Worm (Caenorhabditis elegans): ENCODE results near the gene F55G11.8.

Gene F55G11.8

DNA sequence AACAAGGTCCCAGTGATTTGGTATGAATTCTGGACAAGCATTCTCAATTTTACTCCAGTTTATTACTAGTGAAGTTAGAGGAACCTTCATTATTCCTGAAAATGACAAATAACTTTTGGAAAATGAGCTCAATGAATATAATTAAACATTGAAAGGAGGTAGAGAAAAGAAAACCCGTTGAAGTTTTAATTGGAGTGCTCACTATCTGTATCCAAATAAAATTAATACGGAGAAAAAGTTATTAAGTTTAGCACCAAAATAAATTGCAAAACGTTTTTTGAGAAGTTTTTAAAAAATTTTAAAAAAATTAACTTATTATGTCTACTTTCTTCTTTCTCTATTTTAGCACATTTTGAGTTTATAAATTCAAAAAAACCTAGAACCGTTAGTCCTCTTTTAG is 16.1 kb upstream of the F55G11.8 start, which contains the start of gene F55G11.1:
TSS of gene F55G11.1 (minus strand) at position 101 of the 400 bp plus-strand sequence.
- TF ChIP-seq ceh-43 (GFP tag; optimal IDR thresholded peaks at IDR 0.05): no peak
- no peak for TF ChIP-seq sptf-1 (tag; optimal IDR thresholded peaks at IDR 0.05)
- TF ChIP-seq nhr-76 (tag; optimal IDR thresholded peaks at IDR 0.05): no peak
- TF ChIP-seq nhr-28 (tag; optimal IDR thresholded peaks at IDR 0.05): no peak
- TF ChIP-seq ceh-39 (tag; optimal IDR thresholded peaks at IDR 0.05): no peak
- TF ChIP-seq lin-13 (tag; optimal IDR thresholded peaks at IDR 0.05): no peak
- TF ChIP-seq unc-120 (tag; optimal IDR thresholded peaks at IDR 0.05; ENCODE audit: poor library complexity, severe bottlenecking): no peak
- TF ChIP-seq ces-1 (GFP tag; optimal IDR thresholded peaks at IDR 0.05): no peak
- no peak for TF ChIP-seq M03D4.4 (tag; optimal IDR thresholded peaks at IDR 0.05)
- no peak for TF ChIP-seq blmp-1 (tag; optimal IDR thresholded peaks at IDR 0.05)
- no peak for TF ChIP-seq mls-2 (tag; optimal IDR thresholded peaks at IDR 0.05)
- TF ChIP-seq ztf-11 (tag; optimal IDR thresholded peaks at IDR 0.05): no peak
- no peak for TF ChIP-seq lin-32 (GFP tag; optimal IDR thresholded peaks at IDR 0.05)
- no peak for TF ChIP-seq snpc-4 (tag; optimal IDR thresholded peaks at IDR 0.05)
- no peak for TF ChIP-seq nhr-12 (tag; optimal IDR thresholded peaks at IDR 0.05)
- TF ChIP-seq flh-1 (GFP tag; optimal IDR thresholded peaks at IDR 0.05): no peak
- no peak for TF ChIP-seq mab-5 (tag; optimal IDR thresholded peaks at IDR 0.05)
- no peak for TF ChIP-seq lsy-2 (tag; optimal IDR thresholded peaks at IDR 0.05)

DNA sequence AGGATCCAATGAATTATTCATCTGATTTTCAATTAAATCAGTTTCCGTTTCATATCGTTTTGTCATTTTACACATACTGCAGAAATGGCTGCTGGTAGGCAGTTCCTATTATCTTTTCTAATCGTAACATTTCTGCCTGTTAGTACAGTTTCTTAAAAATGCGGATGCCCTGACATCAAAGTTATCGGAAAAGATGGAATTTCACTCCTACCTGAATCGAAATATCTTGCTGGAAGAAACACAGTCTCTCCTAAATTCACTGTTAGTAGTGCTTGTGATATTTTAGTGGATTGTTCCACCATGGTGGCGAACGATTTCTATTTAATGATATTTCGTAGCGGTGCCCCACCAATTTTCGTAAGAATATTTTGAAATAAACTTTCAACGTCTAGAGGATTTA is 14.1 kb upstream of the F55G11.8 start, which contains the start of gene F55G11.10:
TSS of gene F55G11.10 (plus strand) at position 301 of the 400 bp plus-strand sequence.
- no peak for TF ChIP-seq flh-1 (GFP tag; optimal IDR thresholded peaks at IDR 0.05)
- no peak for TF ChIP-seq drap-1 (GFP tag; optimal IDR thresholded peaks at IDR 0.05)
- TF ChIP-seq nhr-28 (tag; optimal IDR thresholded peaks at IDR 0.05): no peak
- TF ChIP-seq blmp-1 (tag; optimal IDR thresholded peaks at IDR 0.05): no peak
- no peak for TF ChIP-seq nhr-76 (tag; optimal IDR thresholded peaks at IDR 0.05)
- TF ChIP-seq elt-3 (tag; optimal IDR thresholded peaks at IDR 0.05): no peak
- TF ChIP-seq zip-8 (tag; optimal IDR thresholded peaks at IDR 0.05): no peak
- TF ChIP-seq nhr-2 (tag; optimal IDR thresholded peaks at IDR 0.05): no peak
- TF ChIP-seq lsy-2 (tag; optimal IDR thresholded peaks at IDR 0.05): no peak
- TF ChIP-seq ceh-83 (GFP tag; optimal IDR thresholded peaks at IDR 0.05): no peak
- no peak for TF ChIP-seq snpc-4 (tag; optimal IDR thresholded peaks at IDR 0.05)
- no peak for TF ChIP-seq ceh-43 (GFP tag; optimal IDR thresholded peaks at IDR 0.05)
- TF ChIP-seq sem-2 (GFP tag; optimal IDR thresholded peaks at IDR 0.05): no peak
- no peak for TF ChIP-seq elt-1 (tag; optimal IDR thresholded peaks at IDR 0.05; ENCODE audit: borderline replicate concordance, insufficient read depth)
- TF ChIP-seq hlh-1 (tag; optimal IDR thresholded peaks at IDR 0.05): no peak

- TF ChIP-seq flh-1 (GFP tag; optimal IDR thresholded peaks at IDR 0.05): no peak
- no peak for TF ChIP-seq ces-1 (GFP tag; optimal IDR thresholded peaks at IDR 0.05)
- TF ChIP-seq unc-39 (tag; optimal IDR thresholded peaks at IDR 0.05): no peak
- no peak for TF ChIP-seq ceh-83 (GFP tag; optimal IDR thresholded peaks at IDR 0.05)
- no peak for TF ChIP-seq lsy-2 (tag; optimal IDR thresholded peaks at IDR 0.05)
- TF ChIP-seq pha-4 (tag; optimal IDR thresholded peaks at IDR 0.05): no peak
- no peak for TF ChIP-seq nhr-2 (tag; optimal IDR thresholded peaks at IDR 0.05)
- TF ChIP-seq lin-32 (GFP tag; optimal IDR thresholded peaks at IDR 0.05): no peak
- TF ChIP-seq sem-2 (GFP tag; optimal IDR thresholded peaks at IDR 0.05): no peak
- TF ChIP-seq bed-3 (GFP tag; optimal IDR thresholded peaks at IDR 0.05): no peak
- no peak for TF ChIP-seq unc-120 (tag; optimal IDR thresholded peaks at IDR 0.05; ENCODE audit: poor library complexity, severe bottlenecking)
Observed at ce11 chrIV:12957730-12958129, 4.9 kb upstream of the F55G11.8 start, which contains the start of gene F55G11.6. F55G11.6 (plus strand) TSS chrIV:12958030.

DNA sequence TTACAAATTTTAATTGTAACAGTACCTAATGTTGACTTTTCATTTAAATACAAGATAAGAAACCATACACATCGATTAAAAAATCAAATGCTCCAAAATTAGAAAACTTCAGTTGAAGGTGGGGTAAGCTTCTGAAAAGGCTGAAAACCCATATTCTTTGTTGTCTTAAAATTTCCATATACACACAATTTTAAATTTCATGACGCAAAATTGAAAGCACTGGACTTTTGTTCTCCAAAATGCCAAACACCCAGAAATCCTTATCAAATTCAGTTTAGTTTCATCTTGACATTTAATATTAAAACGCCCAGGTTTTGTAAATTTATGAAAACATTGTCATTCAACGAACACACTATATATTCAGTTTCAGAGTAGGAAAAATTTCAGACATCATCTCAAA is 2.5 kb upstream of the F55G11.8 start, which contains the start of gene F55G11.7:
TSS of gene F55G11.7 (plus strand) at position 301 of the 400 bp plus-strand sequence.
- TF ChIP-seq sem-2 (GFP tag; optimal IDR thresholded peaks at IDR 0.05): no peak
- no peak for TF ChIP-seq lin-32 (GFP tag; optimal IDR thresholded peaks at IDR 0.05)
- no peak for TF ChIP-seq cnd-1 (tag; optimal IDR thresholded peaks at IDR 0.05)
- no peak for TF ChIP-seq ztf-11 (tag; optimal IDR thresholded peaks at IDR 0.05)
- TF ChIP-seq elt-3 (tag; optimal IDR thresholded peaks at IDR 0.05): no peak
- TF ChIP-seq nhr-2 (tag; optimal IDR thresholded peaks at IDR 0.05): no peak
- TF ChIP-seq mab-5 (tag; optimal IDR thresholded peaks at IDR 0.05): no peak
- no peak for TF ChIP-seq M03D4.4 (tag; optimal IDR thresholded peaks at IDR 0.05)
- no peak for TF ChIP-seq bed-3 (GFP tag; optimal IDR thresholded peaks at IDR 0.05)
- no peak for TF ChIP-seq unc-39 (tag; optimal IDR thresholded peaks at IDR 0.05)
- TF ChIP-seq blmp-1 (tag; optimal IDR thresholded peaks at IDR 0.05): no peak

ce11 chrIV:12964648-12965047 is 2.0 kb downstream of the F55G11.8 start:
- TF ChIP-seq unc-39 (tag; optimal IDR thresholded peaks at IDR 0.05) (no peak), ham-2 (GFP tag; optimal IDR thresholded peaks at IDR 0.05) (no peak), nhr-12 (tag; optimal IDR thresholded peaks at IDR 0.05) (no peak), tbx-8 (GFP tag; optimal IDR thresholded peaks at IDR 0.05) (no peak), bed-3 (GFP tag; optimal IDR thresholded peaks at IDR 0.05) (no peak), pha-4 (tag; optimal IDR thresholded peaks at IDR 0.05) (no peak), nhr-28 (tag; optimal IDR thresholded peaks at IDR 0.05) (no peak)
